Worm (Caenorhabditis elegans) whole organism, L4 larva: ENCODE measurements around the gene C26E1.2.

ENCODE experiments used
- ama-1 ChIP-seq: fragments of 150-350 bp; optimal IDR thresholded peaks from 2 replicates; lab custom pipeline; 2014; ENCODE audit warnings: inconsistent platforms, mixed read lengths
- ceh-28 ChIP-seq: fragments of 150-350 bp; optimal IDR thresholded peaks from 2 replicates; lab custom pipeline; 2014; ENCODE audit warnings: missing biosample characterization, missing genetic modification reagents, missing genetic modification characterization
- ceh-32 ChIP-seq: sonication (generic microtip); optimal IDR thresholded peaks from 2 replicates; lab custom pipeline; 2016; ENCODE audit warnings: mild to moderate bottlenecking, missing genetic modification characterization, missing compliant biosample characterization; ENCODE audit not compliant: poor library complexity
- ceh-62 ChIP-seq: sonication (generic microtip); optimal IDR thresholded peaks from 2 replicates; lab custom pipeline; 2017; ENCODE audit warnings: missing biosample characterization, missing genetic modification characterization
- lin-15B ChIP-seq: fragments of 150-350 bp; sonication (generic microtip); optimal IDR thresholded peaks from 3 replicates; lab custom pipeline; 2014; ENCODE audit warnings: missing biosample characterization, missing genetic modification characterization
- lsy-2 ChIP-seq, 2 experiments: fragments of 150-350 bp in 1 of 2; sonication (generic microtip) in 1 of 2; optimal IDR thresholded peaks; 2 replicates each; lab custom pipeline; 2014 to 2017; ENCODE audit warnings: missing biosample characterization in 2 of 2, missing genetic modification characterization in 2 of 2
- nhr-28 ChIP-seq: fragments of 150-350 bp; optimal IDR thresholded peaks from 2 replicates; lab custom pipeline; 2014; ENCODE audit warnings: missing biosample characterization, missing genetic modification characterization
- unc-39 ChIP-seq: sonication (generic microtip); optimal IDR thresholded peaks from 2 replicates; lab custom pipeline; 2017; ENCODE audit warnings: missing biosample characterization, missing genetic modification characterization
- unc-62 ChIP-seq, 3 experiments: fragments of 150-350 bp in 1 of 3; sonication (generic microtip); optimal IDR thresholded peaks in 2 of 3; peaks in 1 of 3; 1 replicate in 1 of 3; 2 replicates in 2 of 3; lab custom pipeline; 2014 to 2017; ENCODE audit warnings: missing biosample characterization in 3 of 3, missing genetic modification characterization in 3 of 3, missing genetic modification reagents in 3 of 3, missing genotype in 1 of 3
- zfp-3 ChIP-seq: fragments of 200-800 bp; sonication (Bioruptor generic); conservative IDR thresholded peaks from 2 replicates; pipeline ENCODE4 v1.3.6; 2022; ENCODE audit warnings: missing genetic modification reagents, missing genetic modification characterization, missing compliant biosample characterization

- TF ChIP-seq ama-1 (lab: Kevin White, UChicago) (no peak), lsy-2 (tag; optimal IDR thresholded peaks at IDR 0.05; lab: Kevin White, UChicago) (no peak), ceh-28 (tag; lab: Kevin White, UChicago) (no peak), unc-62 (GFP tag; optimal IDR thresholded peaks at IDR 0.05 in 1 of 2; lab: Kevin White, UChicago) (no peak), unc-62 (tag; optimal IDR thresholded peaks at IDR 0.05; lab: Kevin White, UChicago) (no peak), zfp-3 (no peak), lin-15B (tag; lab: Kevin White, UChicago) (no peak), nhr-28 (tag; lab: Kevin White, UChicago) (no peak), unc-39 (tag; lab: Kevin White, UChicago) (no peak), ceh-62 (tag; lab: Kevin White, UChicago) (no peak), ceh-32 (tag; lab: Kevin White, UChicago) (no peak)
Observed at ce11 chrV:13309806-13310205, 4.9 kb downstream of the C26E1.2 start.
